Worm (Caenorhabditis elegans): ENCODE measurements around the gene F55A11.11.

Gene F55A11.11

ce11 chrV:11782809-11783440, at the start of gene F55A11.11:
TSS of gene F55A11.11 (plus strand) at chrV:11783149.
- TF ChIP-seq arid-1 (GFP tag; conservative IDR thresholded peaks at IDR 0.05): peak; percentile 94
- no peak for TF ChIP-seq aly-2 (tag; optimal IDR thresholded peaks at IDR 0.05)
- no peak for TF ChIP-seq ceh-62 (tag; optimal IDR thresholded peaks at IDR 0.05)
- TF ChIP-seq ztf-11 (tag; optimal IDR thresholded peaks at IDR 0.05): no peak
- TF ChIP-seq lin-29 (GFP tag; IDR thresholded peaks at IDR 0.05): peak; percentile 86
- TF ChIP-seq hmg-1.1 (GFP tag; IDR thresholded peaks at IDR 0.05): peak; percentile 92
- peak; percentile 94 for TF ChIP-seq daf-19 (GFP tag; conservative IDR thresholded peaks at IDR 0.05)
- TF ChIP-seq sdz-12 (GFP tag; optimal IDR thresholded peaks at IDR 0.05): peak; percentile 96
- TF ChIP-seq unc-39 (tag; optimal IDR thresholded peaks at IDR 0.05): no peak
- peak; percentile 76 for TF ChIP-seq unc-130 (GFP tag; optimal IDR thresholded peaks at IDR 0.05)
- TF ChIP-seq rbr-2 (tag; optimal IDR thresholded peaks at IDR 0.05): peak; percentile 84
- TF ChIP-seq madf-9 (GFP tag; conservative IDR thresholded peaks at IDR 0.05): peak; percentile 90
- peak; percentile 68 for TF ChIP-seq zip-2 (tag; optimal IDR thresholded peaks at IDR 0.05)
- TF ChIP-seq set-16 (GFP tag; IDR thresholded peaks at IDR 0.05): no peak; the same call in 1 of the 2 replicates
- TF ChIP-seq mxl-2 (GFP tag; conservative IDR thresholded peaks at IDR 0.05): peak; percentile 80
- TF ChIP-seq ceh-32 (tag; optimal IDR thresholded peaks at IDR 0.05; ENCODE audit: poor library complexity): peak; percentile 56
- TF ChIP-seq ceh-20 (GFP tag; IDR thresholded peaks at IDR 0.05): peak; percentile 90
- TF ChIP-seq T26A8.4 (GFP tag; IDR thresholded peaks at IDR 0.05): peak; percentile 93
- TF ChIP-seq ceh-28 (tag; optimal IDR thresholded peaks at IDR 0.05): no peak
- TF ChIP-seq lin-15B (tag; optimal IDR thresholded peaks at IDR 0.05): no peak
- no peak for TF ChIP-seq attf-4 (tag; optimal IDR thresholded peaks at IDR 0.05)
- peak; percentile 95 for TF ChIP-seq ctbp-1 (GFP tag; IDR thresholded peaks at IDR 0.05)
- no peak for TF ChIP-seq skn-1 (tag; optimal IDR thresholded peaks at IDR 0.05)
- TF ChIP-seq mdt-29 (GFP tag; IDR thresholded peaks at IDR 0.05): peak; percentile 88
- TF ChIP-seq spr-1 (tag; optimal IDR thresholded peaks at IDR 0.05): peak; percentile 91
- peak; percentile 93 for TF ChIP-seq D1046.2 (GFP tag; IDR thresholded peaks at IDR 0.05)
- no peak for TF ChIP-seq nhr-76 (tag; optimal IDR thresholded peaks at IDR 0.05)
- TF ChIP-seq snpc-1.2 (GFP tag; IDR thresholded peaks at IDR 0.05): peak; percentile 92
- peak; percentile 97 for TF ChIP-seq pha-4 (GFP tag; IDR thresholded peaks at IDR 0.05)
- TF ChIP-seq pha-4 (tag; optimal IDR thresholded peaks at IDR 0.05): no peak
- TF ChIP-seq daf-8 (GFP tag; IDR thresholded peaks at IDR 0.05): peak; percentile 98
- peak; percentile 22 for TF ChIP-seq nhr-6 (tag; optimal IDR thresholded peaks at IDR 0.05)
- TF ChIP-seq Y105C5A.15 (GFP tag; IDR thresholded peaks at IDR 0.05): peak; percentile 95
- peak; percentile 89 for TF ChIP-seq zip-11 (GFP tag; IDR thresholded peaks at IDR 0.05)
- peak; percentile 79 for TF ChIP-seq T20F7.1 (GFP tag; optimal IDR thresholded peaks at IDR 0.05)
- TF ChIP-seq jun-1 (tag; optimal IDR thresholded peaks at IDR 0.05): peak; percentile 14
- no peak for TF ChIP-seq egl-27 (tag; optimal IDR thresholded peaks at IDR 0.05)
- TF ChIP-seq daf-12 (tag; optimal IDR thresholded peaks at IDR 0.05): no peak
- peak; percentile 53 for TF ChIP-seq F37D6.2 (tag; optimal IDR thresholded peaks at IDR 0.05)
- peak; percentile 58 for TF ChIP-seq nhr-11 (tag; optimal IDR thresholded peaks at IDR 0.05)
- TF ChIP-seq Y48G9A.11 (GFP tag; IDR thresholded peaks at IDR 0.05): peak; percentile 91
- no peak for TF ChIP-seq nhr-237 (tag; optimal IDR thresholded peaks at IDR 0.05)
- no peak for TF ChIP-seq fkh-10 (GFP tag; optimal IDR thresholded peaks at IDR 0.05)
- TF ChIP-seq pqm-1 (tag; optimal IDR thresholded peaks at IDR 0.05): no peak
- TF ChIP-seq Y5F2A.4 (GFP tag; optimal IDR thresholded peaks at IDR 0.05): peak; percentile 93
- peak in 1 of 2 experiments; percentile 95 for TF ChIP-seq unc-62 (GFP tag; optimal IDR thresholded peaks at IDR 0.05 in 1 of 2)
- no peak for TF ChIP-seq unc-62 (tag; optimal IDR thresholded peaks at IDR 0.05)
- peak; percentile 80 for TF ChIP-seq dve-1 (tag; optimal IDR thresholded peaks at IDR 0.05; ENCODE audit: insufficient read depth)
- TF ChIP-seq nhr-48 (tag; optimal IDR thresholded peaks at IDR 0.05): peak; percentile 80
- peak; percentile 53 for TF ChIP-seq dpl-1 (GFP tag; optimal IDR thresholded peaks at IDR 0.05)
- TF ChIP-seq mep-1 (tag; optimal IDR thresholded peaks at IDR 0.05): peak; percentile 83
- TF ChIP-seq F26F4.8 (GFP tag; conservative IDR thresholded peaks at IDR 0.05): peak; percentile 98
